Fruit fly (Drosophila melanogaster) whole organism, prepupa: ENCODE measurements around the gene Ccm3.

Experiments
- CG32006 ChIP-seq: fragments of 200-800 bp; sonication (Bioruptor generic); optimal IDR thresholded peaks from 3 replicates; lab custom pipeline; 2017; ENCODE audit warnings: missing biosample characterization, mild to moderate bottlenecking, missing genetic modification characterization
- CG8319 ChIP-seq: fragments of 200-800 bp; sonication (Bioruptor generic); optimal IDR thresholded peaks from 3 replicates; lab custom pipeline; 2016; ENCODE audit warnings: missing biosample characterization, missing genetic modification characterization
- Eip78C ChIP-seq: fragments of 200-800 bp; sonication (Bioruptor generic); peaks from one replicate; lab custom pipeline; 2016; ENCODE audit warnings: missing biosample characterization, missing genetic modification characterization
- Eip93F ChIP-seq: fragments of 200-800 bp; sonication (Bioruptor generic); optimal IDR thresholded peaks from 2 replicates; lab custom pipeline; 2016; ENCODE audit warnings: missing biosample characterization, mild to moderate bottlenecking, missing genetic modification characterization
- Gug ChIP-seq: fragments of 200-800 bp; sonication (Bioruptor generic); IDR thresholded peaks from 2 replicates; pipeline ENCODE4 v1.3.6; 2022; ENCODE audit warnings: missing biosample characterization, missing genetic modification characterization
- Lpt ChIP-seq: fragments of 200-800 bp; sonication (Bioruptor generic); optimal IDR thresholded peaks from 3 replicates; lab custom pipeline; 2016; ENCODE audit warnings: missing biosample characterization, missing genetic modification characterization
- Smox ChIP-seq: fragments of 200-800 bp; sonication (Bioruptor generic); optimal IDR thresholded peaks from 3 replicates; lab custom pipeline; 2016; ENCODE audit warnings: missing biosample characterization, missing genetic modification characterization
- acj6 ChIP-seq: fragments of 200-800 bp; sonication (Bioruptor generic); optimal IDR thresholded peaks from 3 replicates; lab custom pipeline; 2016; ENCODE audit warnings: missing biosample characterization, missing genetic modification characterization
- esn ChIP-seq: fragments of 200-800 bp; sonication (Bioruptor generic); optimal IDR thresholded peaks from 2 replicates; lab custom pipeline; 2016; ENCODE audit warnings: missing biosample characterization, mild to moderate bottlenecking, missing genetic modification characterization, moderate library complexity
- fd59A ChIP-seq: fragments of 200-800 bp; sonication (Bioruptor generic); optimal IDR thresholded peaks from 2 replicates; lab custom pipeline; 2017; ENCODE audit warnings: missing biosample characterization, mild to moderate bottlenecking, missing genetic modification characterization, missing genetic modification reagents
- lz ChIP-seq: fragments of 200-800 bp; sonication (Bioruptor generic); optimal IDR thresholded peaks from 3 replicates; lab custom pipeline; 2016; ENCODE audit warnings: missing biosample characterization, missing genetic modification characterization
- salr ChIP-seq, 2 experiments: fragments of 200-800 bp; sonication (Bioruptor generic); optimal IDR thresholded peaks; 3 replicates each; lab custom pipeline; 2016 to 2018; ENCODE audit warnings: missing biosample characterization in 2 of 2, missing genetic modification characterization in 2 of 2, mild to moderate bottlenecking in 1 of 2
- vri ChIP-seq: fragments of 200-800 bp; sonication (Bioruptor generic); optimal IDR thresholded peaks from 3 replicates; lab custom pipeline; 2016; ENCODE audit warnings: missing biosample characterization, mild to moderate bottlenecking, missing genetic modification characterization

- TF ChIP-seq Lpt (GFP tag; lab: Kevin White, UChicago) (no peak), acj6 (no peak), Gug (GFP tag; lab: Robert Waterston, UW) (no peak), CG32006 (GFP tag; lab: Kevin White, UChicago) (no peak), Eip78C (GFP tag; lab: Kevin White, UChicago) (no peak), Smox (GFP tag; lab: Kevin White, UChicago) (no peak), esn (no peak), fd59A (GFP tag; lab: Kevin White, UChicago) (no peak), CG8319 (GFP tag; lab: Kevin White, UChicago) (no peak), vri (GFP tag; lab: Kevin White, UChicago) (no peak), lz (GFP tag; lab: Kevin White, UChicago) (no peak), salr (GFP tag; optimal IDR thresholded peaks at IDR 0.05; lab: Kevin White, UChicago) (no peak), Eip93F (no peak)
These were observed 43.5 kb upstream of the Ccm3 start, which contains the start of the genes CG6236 and ea for dm6 chr3R:15328083-15328779.
